Fruit fly (Drosophila melanogaster) whole organism, embryonic: ENCODE data around the gene CG31663.
A peak's percentile ranks its signal among the peaks of the same experiment; 100 is the strongest.

Source experiments
- ATbp ChIP-seq: fragments of 200-800 bp; sonication (Bioruptor generic); optimal IDR thresholded peaks from 2 replicates; lab custom pipeline; 2017; ENCODE audit warnings: missing biosample characterization, mild to moderate bottlenecking, missing genetic modification characterization, missing genetic modification reagents
- Blimp-1 ChIP-seq: fragments of 200-800 bp; sonication (Bioruptor generic); optimal IDR thresholded peaks from 3 replicates; lab custom pipeline; 2018; ENCODE audit warnings: missing biosample characterization, missing genetic modification characterization, mild to moderate bottlenecking, moderate library complexity, missing genetic modification reagents
- CG12659 ChIP-seq: fragments of 200-800 bp; sonication (Bioruptor generic); optimal IDR thresholded peaks from 3 replicates; lab custom pipeline; 2017; ENCODE audit warnings: mild to moderate bottlenecking, missing biosample characterization, missing genetic modification reagents, missing genetic modification characterization
- CG15011 ChIP-seq: fragments of 200-800 bp; sonication (Bioruptor generic); optimal IDR thresholded peaks from 3 replicates; lab custom pipeline; 2018; ENCODE audit warnings: missing biosample characterization, mild to moderate bottlenecking, missing genetic modification characterization
- CG15479 ChIP-seq: fragments of 200-800 bp; sonication (Bioruptor generic); optimal IDR thresholded peaks from 3 replicates; lab custom pipeline; 2019; ENCODE audit warnings: missing biosample characterization, mild to moderate bottlenecking, missing genetic modification characterization, moderate library complexity
- CG17328 ChIP-seq: fragments of 200-800 bp; sonication (Bioruptor generic); IDR thresholded peaks from 2 replicates; pipeline ENCODE4 v1.3.6; 2022; ENCODE audit warnings: missing biosample characterization, missing genetic modification characterization
- CG17361 ChIP-seq: fragments of 200-800 bp; sonication (Bioruptor generic); IDR thresholded peaks from 3 replicates; pipeline ENCODE4 v1.3.6; 2022; ENCODE audit warnings: missing biosample characterization, missing genetic modification characterization
- CG17912 ChIP-seq: fragments of 200-800 bp; sonication (Bioruptor generic); optimal IDR thresholded peaks from 2 replicates; lab custom pipeline; 2018; ENCODE audit warnings: missing biosample characterization, mild to moderate bottlenecking, missing genetic modification characterization
- CG2116 ChIP-seq: fragments of 200-800 bp; sonication (Bioruptor generic); optimal IDR thresholded peaks from 3 replicates; lab custom pipeline; 2018; ENCODE audit warnings: missing biosample characterization, mild to moderate bottlenecking, missing genetic modification characterization
- CG2202 ChIP-seq: fragments of 200-800 bp; sonication (Bioruptor generic); optimal IDR thresholded peaks from 2 replicates; lab custom pipeline; 2018; ENCODE audit warnings: missing biosample characterization, mild to moderate bottlenecking, missing genetic modification characterization
- CG32767 ChIP-seq: fragments of 200-800 bp; sonication (Bioruptor generic); IDR thresholded peaks from 2 replicates; pipeline ENCODE4 v1.3.6; 2022; ENCODE audit warnings: missing biosample characterization, missing genetic modification characterization
- CG3847 ChIP-seq: fragments of 200-800 bp; sonication (Bioruptor generic); IDR thresholded peaks from 2 replicates; pipeline ENCODE4 v1.3.6; 2022; ENCODE audit warnings: missing biosample characterization, missing genetic modification characterization
- CG42726 ChIP-seq: fragments of 200-800 bp; sonication (Bioruptor generic); IDR thresholded peaks from 2 replicates; pipeline ENCODE4 v1.3.6; 2022; ENCODE audit warnings: missing biosample characterization, missing genetic modification characterization; ENCODE audit not compliant: partially characterized antibody
- CG8765 ChIP-seq: fragments of 200-800 bp; sonication (Bioruptor generic); IDR thresholded peaks from 2 replicates; pipeline ENCODE4 v1.3.6; 2022; ENCODE audit warnings: missing biosample characterization, missing genetic modification characterization
- Dip3 ChIP-seq: fragments of 200-800 bp; sonication (Bioruptor generic); optimal IDR thresholded peaks from 3 replicates; lab custom pipeline; 2016; ENCODE audit warnings: missing biosample characterization, missing genetic modification characterization
- Doc2 ChIP-seq: fragments of 200-800 bp; sonication (Bioruptor generic); IDR thresholded peaks from 2 replicates; pipeline ENCODE4 v1.3.6; 2022; ENCODE audit warnings: missing biosample characterization, missing genetic modification characterization
- Elba2 ChIP-seq: fragments of 200-800 bp; sonication (Bioruptor generic); optimal IDR thresholded peaks from 3 replicates; lab custom pipeline; 2016; ENCODE audit warnings: missing biosample characterization, missing genetic modification characterization
- Hr3 ChIP-seq: fragments of 200-800 bp; sonication (Bioruptor generic); optimal IDR thresholded peaks from 3 replicates; lab custom pipeline; 2016; ENCODE audit warnings: missing biosample characterization, missing genetic modification characterization
- Max ChIP-seq: fragments of 200-800 bp; sonication (Bioruptor generic); optimal IDR thresholded peaks from 2 replicates; lab custom pipeline; 2016; ENCODE audit warnings: missing biosample characterization, mild to moderate bottlenecking, missing genetic modification characterization
- Mes4 ChIP-seq: fragments of 200-800 bp; sonication (Bioruptor generic); optimal IDR thresholded peaks from 2 replicates; lab custom pipeline; 2016; ENCODE audit warnings: missing biosample characterization, missing genetic modification characterization
- Nf-YA ChIP-seq: fragments of 200-800 bp; sonication (Bioruptor generic); IDR thresholded peaks from 2 replicates; pipeline ENCODE4 v1.3.6; 2022; ENCODE audit warnings: missing biosample characterization, missing genetic modification characterization
- Ptx1 ChIP-seq: fragments of 200-800 bp; sonication (Bioruptor generic); IDR thresholded peaks from 2 replicates; pipeline ENCODE4 v1.3.6; 2022; ENCODE audit warnings: missing biosample characterization, missing genetic modification characterization
- ac ChIP-seq: fragments of 200-800 bp; sonication (Bioruptor generic); optimal IDR thresholded peaks from 3 replicates; lab custom pipeline; 2017; ENCODE audit warnings: missing biosample characterization, mild to moderate bottlenecking, missing genetic modification characterization
- ase ChIP-seq: fragments of 200-800 bp; sonication (Bioruptor generic); IDR thresholded peaks from 3 replicates; pipeline ENCODE4 v1.3.6; 2022; ENCODE audit warnings: missing biosample characterization, missing genetic modification characterization
- bowl ChIP-seq: fragments of 200-800 bp; sonication (Bioruptor generic); IDR thresholded peaks from 2 replicates; pipeline ENCODE4 v1.3.6; 2022; ENCODE audit warnings: missing biosample characterization, missing genetic modification characterization
- bsh ChIP-seq, 2 experiments: fragments of 200-800 bp; sonication (Bioruptor generic); optimal IDR thresholded peaks; 2 replicates each; lab custom pipeline; 2017 to 2018; ENCODE audit warnings: mild to moderate bottlenecking in 2 of 2, missing biosample characterization in 2 of 2, missing genetic modification characterization in 2 of 2, moderate library complexity in 1 of 2
- crol ChIP-seq: fragments of 200-800 bp; sonication (Bioruptor generic); IDR thresholded peaks from 2 replicates; pipeline ENCODE4 v1.3.6; 2022; ENCODE audit warnings: missing biosample characterization, missing genetic modification characterization
- da ChIP-seq: fragments of 200-800 bp; sonication (Bioruptor generic); optimal IDR thresholded peaks from 2 replicates; lab custom pipeline; 2016; ENCODE audit warnings: missing biosample characterization, missing genetic modification characterization
- dati ChIP-seq: fragments of 200-800 bp; sonication (Bioruptor generic); IDR thresholded peaks from 2 replicates; pipeline ENCODE4 v1.3.6; 2022; ENCODE audit warnings: missing biosample characterization, missing genetic modification characterization
- esg ChIP-seq: fragments of 200-800 bp; sonication (Bioruptor generic); conservative IDR thresholded peaks from 2 replicates; pipeline ENCODE4 v1.3.6; 2022; ENCODE audit warnings: missing biosample characterization, missing genetic modification characterization
- fd3F ChIP-seq: fragments of 200-800 bp; sonication (Bioruptor generic); optimal IDR thresholded peaks from 2 replicates; lab custom pipeline; 2018; ENCODE audit warnings: missing biosample characterization, mild to moderate bottlenecking, missing genetic modification characterization, moderate library complexity
- gcm2 ChIP-seq: fragments of 200-800 bp; sonication (Bioruptor generic); optimal IDR thresholded peaks from 2 replicates; lab custom pipeline; 2016; ENCODE audit warnings: missing biosample characterization, missing genetic modification characterization
- hth ChIP-seq: fragments of >200 bp; optimal IDR thresholded peaks from 2 replicates; lab custom pipeline; 2017; ENCODE audit warnings: inconsistent platforms
- insv ChIP-seq, 2 experiments: fragments of 200-800 bp; sonication (Bioruptor generic); optimal IDR thresholded peaks; 3 replicates each; lab custom pipeline; 2016 to 2018; ENCODE audit warnings: missing biosample characterization in 2 of 2, missing genetic modification characterization in 2 of 2
- kni ChIP-seq: fragments of 200-800 bp; sonication (Bioruptor generic); optimal IDR thresholded peaks from 3 replicates; lab custom pipeline; 2017; ENCODE audit warnings: mild to moderate bottlenecking, missing biosample characterization, missing genetic modification reagents, missing genetic modification characterization
- lmd ChIP-seq: fragments of 200-800 bp; sonication (Bioruptor generic); IDR thresholded peaks from 2 replicates; pipeline ENCODE4 v1.3.6; 2022; ENCODE audit warnings: missing biosample characterization, missing genetic modification characterization
- maf-S ChIP-seq: fragments of 200-800 bp; sonication (Bioruptor generic); optimal IDR thresholded peaks from 2 replicates; lab custom pipeline; 2016; ENCODE audit warnings: missing biosample characterization, missing genetic modification characterization
- nau ChIP-seq: fragments of 200-800 bp; sonication (Bioruptor generic); optimal IDR thresholded peaks from 3 replicates; lab custom pipeline; 2017; ENCODE audit warnings: missing biosample characterization, mild to moderate bottlenecking, missing genetic modification characterization, missing genetic modification reagents
- nmo ChIP-seq: fragments of 200-800 bp; sonication (Bioruptor generic); optimal IDR thresholded peaks from 2 replicates; lab custom pipeline; 2018; ENCODE audit warnings: missing biosample characterization, mild to moderate bottlenecking, missing genetic modification characterization, moderate library complexity
- org-1 ChIP-seq: fragments of 200-800 bp; sonication (Bioruptor generic); optimal IDR thresholded peaks from 2 replicates; lab custom pipeline; 2017; ENCODE audit warnings: missing biosample characterization, missing genetic modification characterization
- otp ChIP-seq: fragments of 200-800 bp; sonication (Bioruptor generic); IDR thresholded peaks from 3 replicates; pipeline ENCODE4, ENCODE4 v1.3.6; 2022; ENCODE audit warnings: missing biosample characterization, missing genetic modification characterization
- phol ChIP-seq: fragments of 200-800 bp; sonication (Bioruptor generic); optimal IDR thresholded peaks from 3 replicates; lab custom pipeline; 2018; ENCODE audit warnings: missing biosample characterization, mild to moderate bottlenecking, missing genetic modification characterization, moderate library complexity
- pros ChIP-seq: fragments of 200-800 bp; sonication (Bioruptor generic); optimal IDR thresholded peaks from 3 replicates; lab custom pipeline; 2019; ENCODE audit warnings: missing biosample characterization, mild to moderate bottlenecking, missing genetic modification characterization, moderate library complexity
- pzg ChIP-seq: fragments of 200-800 bp; sonication (Bioruptor generic); optimal IDR thresholded peaks from 3 replicates; lab custom pipeline; 2018; ENCODE audit warnings: missing biosample characterization, mild to moderate bottlenecking, missing genetic modification characterization, moderate library complexity
- sob ChIP-seq: fragments of 200-800 bp; sonication (Bioruptor generic); IDR thresholded peaks from 2 replicates; pipeline ENCODE4 v1.3.6; 2022; ENCODE audit warnings: missing biosample characterization, missing genetic modification characterization
- tll ChIP-seq, 2 experiments: fragments of 200-800 bp in 1 of 2; fragments of >200 bp in 1 of 2; sonication (Bioruptor generic) in 1 of 2; optimal IDR thresholded peaks; 2 replicates each; lab custom pipeline; 2017 to 2019; ENCODE audit warnings: missing biosample characterization in 2 of 2, missing genetic modification characterization in 2 of 2, mild to moderate bottlenecking in 1 of 2, moderate library complexity in 1 of 2
- vnd ChIP-seq: fragments of 200-800 bp; sonication (Bioruptor generic); IDR thresholded peaks from 3 replicates; pipeline ENCODE4 v1.3.6; 2022; ENCODE audit warnings: missing biosample characterization, missing genetic modification characterization; ENCODE audit not compliant: partially characterized antibody
- z ChIP-seq: fragments of 200-800 bp; sonication (Bioruptor generic); IDR thresholded peaks from 3 replicates; pipeline ENCODE4 v1.3.6; 2022; ENCODE audit warnings: missing biosample characterization, missing genetic modification characterization

The CG31663 gene

dm6 chr2L:1886533-1887183, 5.4 kb upstream of the CG31663 start (continued):
- TF ChIP-seq phol (tag; lab: Kevin White, UChicago) (no peak), CG3847 (no peak), z (GFP tag; lab: Robert Waterston, UW) (peak; percentile 86), Blimp-1 (no peak), CG17912 (no peak), gcm2 (no peak), hth (lab: Kevin White, UChicago) (no peak), CG15011 (GFP tag; lab: Kevin White, UChicago) (no peak), CG15479 (peak; percentile 0), CG8765 (no peak), Doc2 (GFP tag; lab: Robert Waterston, UW) (no peak), pzg (GFP tag; lab: Kevin White, UChicago) (no peak), bsh (GFP tag; optimal IDR thresholded peaks at IDR 0.05; lab: Kevin White, UChicago) (no peak), CG32767 (GFP tag; lab: Robert Waterston, UW) (no peak), esg (GFP tag; lab: Robert Waterston, UW) (no peak), fd3F (GFP tag; lab: Kevin White, UChicago) (no peak), ATbp (GFP tag; lab: Kevin White, UChicago) (no peak), CG42726 (GFP tag; lab: Robert Waterston, UW) (no peak), org-1 (GFP tag; lab: Kevin White, UChicago) (no peak), maf-S (GFP tag; lab: Kevin White, UChicago) (no peak), Dip3 (GFP tag; lab: Kevin White, UChicago) (no peak), kni (GFP tag; lab: Kevin White, UChicago) (peak; percentile 75), nau (no peak), ase (GFP tag; lab: Robert Waterston, UW) (no peak), ac (GFP tag; lab: Kevin White, UChicago) (peak; percentile 95), Hr3 (GFP tag; lab: Kevin White, UChicago) (no peak), CG12659 (GFP tag; lab: Kevin White, UChicago) (no peak), Mes4 (GFP tag; lab: Kevin White, UChicago) (no peak), sob (GFP tag; lab: Robert Waterston, UW) (no peak), Nf-YA (GFP tag; lab: Robert Waterston, UW) (no peak), da (GFP tag; lab: Kevin White, UChicago) (no peak), tll (GFP tag; optimal IDR thresholded peaks at IDR 0.05; lab: Kevin White, UChicago) (peak in 1 of 2 experiments; percentile 74), otp (GFP tag; lab: Robert Waterston, UW) (no peak), CG17328 (GFP tag; lab: Robert Waterston, UW) (no peak), pros (peak; percentile 97), CG17361 (GFP tag; lab: Robert Waterston, UW) (no peak), bowl (GFP tag; lab: Robert Waterston, UW) (no peak), lmd (no peak), vnd (0 out of 3 replicates have a peak, but pooled peaks have one; percentile 26), CG2202 (tag; lab: Kevin White, UChicago) (no peak), nmo (no peak), Elba2 (GFP tag; lab: Kevin White, UChicago) (peak; percentile 79), Max (GFP tag; lab: Kevin White, UChicago) (no peak), Ptx1 (GFP tag; lab: Robert Waterston, UW) (no peak), CG2116 (GFP tag; lab: Kevin White, UChicago) (no peak), insv (GFP tag; optimal IDR thresholded peaks at IDR 0.05; lab: Kevin White, UChicago) (peak in 1 of 2 experiments; percentile 80), crol (peak; percentile 71), dati (no peak)
- TF ChIP-seq, all 482 proteins: peak for 14
